Fruit fly (Drosophila melanogaster): ENCODE measurements around the gene CG31089.

DNA sequence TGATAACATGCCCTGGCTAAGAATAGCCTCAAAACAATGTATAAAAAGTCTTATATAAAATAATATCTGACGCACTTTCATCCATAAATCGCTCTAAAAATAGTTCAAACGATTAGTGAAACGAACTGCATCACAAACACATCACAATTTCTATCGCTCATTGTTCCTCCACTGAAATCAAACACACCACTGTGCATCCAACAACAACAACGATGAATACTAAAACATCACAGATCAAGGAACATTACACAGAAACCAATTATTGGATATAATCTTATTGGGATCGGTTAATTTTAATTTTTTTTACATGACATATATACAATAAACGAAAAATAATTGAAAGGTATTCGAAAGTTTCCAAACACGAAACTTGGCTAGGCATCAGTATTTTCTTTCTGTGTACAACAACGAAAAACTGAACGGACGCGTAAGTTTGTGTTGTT is 23.1 kb upstream of the CG31089 start:
- no peak for TF ChIP-seq CG9948 (tag; optimal IDR thresholded peaks at IDR 0.05)
- peak; percentile 49; the same call in 1 of the 2 replicates for TF ChIP-seq CG12605 (GFP tag; IDR thresholded peaks at IDR 0.05)
- peak; percentile 73 for TF ChIP-seq CG8301 (tag; optimal IDR thresholded peaks at IDR 0.05)
- TF ChIP-seq CG17806 (tag; optimal IDR thresholded peaks at IDR 0.05) = peak; percentile 1
- TF ChIP-seq CG34367 (tag; optimal IDR thresholded peaks at IDR 0.05) = no peak
- TF ChIP-seq CG32121 (GFP tag; IDR thresholded peaks at IDR 0.05) = peak; percentile 70
- no peak for TF ChIP-seq EcR (GFP tag; optimal IDR thresholded peaks at IDR 0.05)

Data from whole organism, pupa.